Fruit fly (Drosophila melanogaster) whole organism, embryonic: ENCODE measurements around the gene Chro.

Experiments used
- Ada2b ChIP-seq: fragments of 200-800 bp; sonication (Bioruptor generic); IDR thresholded peaks from 2 replicates; pipeline ENCODE4 v1.3.6; 2022; ENCODE audit warnings: missing biosample characterization, missing genetic modification characterization
- Aef1 ChIP-seq: fragments of 200-800 bp; sonication (Bioruptor generic); IDR thresholded peaks from 3 replicates; pipeline ENCODE4 v1.3.6; 2022; ENCODE audit warnings: missing biosample characterization, missing genetic modification characterization
- Atf3 ChIP-seq: fragments of 200-800 bp; sonication (Bioruptor generic); optimal IDR thresholded peaks from 3 replicates; lab custom pipeline; 2016; ENCODE audit warnings: missing biosample characterization, missing genetic modification characterization
- B-H1 ChIP-seq: fragments of 200-800 bp; sonication (Bioruptor generic); IDR thresholded peaks from 3 replicates; pipeline ENCODE4 v1.3.6; 2022; ENCODE audit warnings: missing biosample characterization, missing genetic modification characterization
- B-H2 ChIP-seq: fragments of 200-800 bp; sonication (Bioruptor generic); optimal IDR thresholded peaks from 2 replicates; lab custom pipeline; 2018; ENCODE audit warnings: missing biosample characterization, mild to moderate bottlenecking, missing genetic modification characterization
- BEAF-32 ChIP-seq: fragments of 200-800 bp; sonication (Bioruptor generic); optimal IDR thresholded peaks from 3 replicates; lab custom pipeline; 2017; ENCODE audit warnings: missing biosample characterization, missing genetic modification characterization, mild to moderate bottlenecking, moderate library complexity, missing genetic modification reagents
- C15 ChIP-seq: fragments of 200-800 bp; sonication (Bioruptor generic); IDR thresholded peaks from 3 replicates; pipeline ENCODE4 v1.3.6; 2022; ENCODE audit warnings: missing biosample characterization, missing genetic modification characterization
- CG11456 ChIP-seq: fragments of 200-800 bp; sonication (Bioruptor generic); IDR thresholded peaks from 3 replicates; pipeline ENCODE4 v1.3.6; 2022; ENCODE audit warnings: missing biosample characterization, missing genetic modification characterization
- CG12104 ChIP-seq: fragments of 200-800 bp; sonication (Bioruptor generic); optimal IDR thresholded peaks from 3 replicates; lab custom pipeline; 2016; ENCODE audit warnings: missing biosample characterization, missing genetic modification characterization
- CG1233 ChIP-seq: fragments of 200-800 bp; sonication (Bioruptor generic); optimal IDR thresholded peaks from 4 replicates; lab custom pipeline; 2018; ENCODE audit warnings: missing biosample characterization, mild to moderate bottlenecking, missing genetic modification characterization
- CG12744 ChIP-seq: fragments of 200-800 bp; sonication (Bioruptor generic); optimal IDR thresholded peaks from 2 replicates; lab custom pipeline; 2016; ENCODE audit warnings: missing biosample characterization, missing genetic modification characterization
- CG13775 ChIP-seq: fragments of 200-800 bp; sonication (Bioruptor generic); optimal IDR thresholded peaks from 3 replicates; lab custom pipeline; 2017; ENCODE audit warnings: missing biosample characterization, mild to moderate bottlenecking, missing genetic modification characterization
- CG16779 ChIP-seq: fragments of 200-800 bp; sonication (Bioruptor generic); IDR thresholded peaks from 2 replicates; pipeline ENCODE4 v1.3.6; 2022; ENCODE audit warnings: missing biosample characterization, missing genetic modification characterization
- CG16815 ChIP-seq: fragments of 200-800 bp; sonication (Bioruptor generic); optimal IDR thresholded peaks from 3 replicates; lab custom pipeline; 2017; ENCODE audit warnings: missing biosample characterization, mild to moderate bottlenecking, missing genetic modification characterization
- CG17186 ChIP-seq: fragments of 200-800 bp; sonication (Bioruptor generic); optimal IDR thresholded peaks from 3 replicates; lab custom pipeline; 2017; ENCODE audit warnings: missing biosample characterization, missing genetic modification reagents, missing genetic modification characterization
- CG1832 ChIP-seq: fragments of 200-800 bp; sonication (Bioruptor generic); optimal IDR thresholded peaks from 2 replicates; lab custom pipeline; 2017; ENCODE audit warnings: missing biosample characterization, mild to moderate bottlenecking, missing genetic modification characterization, inconsistent platforms
- CG3163 ChIP-seq: fragments of 200-800 bp; sonication (Bioruptor generic); optimal IDR thresholded peaks from 3 replicates; lab custom pipeline; 2016; ENCODE audit warnings: missing biosample characterization, missing genetic modification characterization
- CG32772 ChIP-seq: fragments of 200-800 bp; sonication (Bioruptor generic); IDR thresholded peaks from 2 replicates; pipeline ENCODE4 v1.3.6; 2022; ENCODE audit warnings: missing biosample characterization, missing genetic modification characterization
- CG33557 ChIP-seq: fragments of 200-800 bp; sonication (Bioruptor generic); optimal IDR thresholded peaks from 2 replicates; lab custom pipeline; 2019; ENCODE audit warnings: missing biosample characterization, mild to moderate bottlenecking, missing genetic modification characterization, moderate library complexity
- CG34224 ChIP-seq: fragments of 200-800 bp; sonication (Bioruptor generic); IDR thresholded peaks from 3 replicates; pipeline ENCODE4 v1.3.6; 2022; ENCODE audit warnings: missing biosample characterization, missing genetic modification characterization; ENCODE audit not compliant: partially characterized antibody
- CG5953 ChIP-seq: fragments of 200-800 bp; sonication (Bioruptor generic); IDR thresholded peaks from 2 replicates; pipeline ENCODE4 v1.3.6; 2022; ENCODE audit warnings: missing biosample characterization, missing genetic modification characterization
- CG6765 ChIP-seq: fragments of 200-800 bp; sonication (Bioruptor generic); optimal IDR thresholded peaks from 3 replicates; lab custom pipeline; 2017; ENCODE audit warnings: missing biosample characterization, mild to moderate bottlenecking, missing genetic modification characterization
- CG6791 ChIP-seq: fragments of 200-800 bp; sonication (Bioruptor generic); IDR thresholded peaks from 3 replicates; pipeline ENCODE4 v1.3.6; 2022; ENCODE audit warnings: missing biosample characterization, missing genetic modification characterization; ENCODE audit not compliant: partially characterized antibody
- CG8281 ChIP-seq: fragments of 200-800 bp; sonication (Bioruptor generic); optimal IDR thresholded peaks from 2 replicates; lab custom pipeline; 2018; ENCODE audit warnings: missing biosample characterization, mild to moderate bottlenecking, missing genetic modification characterization, moderate library complexity
- CG8924 ChIP-seq: fragments of 200-800 bp; optimal IDR thresholded peaks from 3 replicates; lab custom pipeline; 2019; ENCODE audit warnings: missing biosample characterization, mild to moderate bottlenecking, missing genetic modification characterization, moderate library complexity
- CG9932 ChIP-seq: fragments of 200-800 bp; sonication (Bioruptor generic); IDR thresholded peaks from 2 replicates; pipeline ENCODE4 v1.3.6; 2022; ENCODE audit warnings: missing biosample characterization, missing genetic modification characterization
- Camta ChIP-seq: fragments of 200-800 bp; sonication (Bioruptor generic); optimal IDR thresholded peaks from 2 replicates; lab custom pipeline; 2016; ENCODE audit warnings: missing biosample characterization, missing genetic modification characterization
- Doc2 ChIP-seq: fragments of 200-800 bp; sonication (Bioruptor generic); IDR thresholded peaks from 2 replicates; pipeline ENCODE4 v1.3.6; 2022; ENCODE audit warnings: missing biosample characterization, missing genetic modification characterization
- Eip74EF ChIP-seq, 2 experiments: fragments of 200-800 bp in 1 of 2; fragments of >200 bp in 1 of 2; sonication (Bioruptor generic) in 1 of 2; optimal IDR thresholded peaks; 2 replicates each; lab custom pipeline; 2017 to 2019; ENCODE audit warnings: missing biosample characterization in 2 of 2, missing genetic modification characterization in 2 of 2, mild to moderate bottlenecking in 1 of 2, moderate library complexity in 1 of 2
- Fer2 ChIP-seq: fragments of 200-800 bp; sonication (Bioruptor generic); optimal IDR thresholded peaks from 2 replicates; lab custom pipeline; 2018; ENCODE audit warnings: missing biosample characterization, mild to moderate bottlenecking, missing genetic modification characterization, moderate library complexity
- H2.0 ChIP-seq: fragments of 200-800 bp; sonication (Bioruptor generic); IDR thresholded peaks from 2 replicates; pipeline ENCODE4 v1.3.6; 2022; ENCODE audit warnings: missing biosample characterization, missing genetic modification characterization
- HHEX ChIP-seq: fragments of 200-800 bp; sonication (Bioruptor generic); optimal IDR thresholded peaks from 3 replicates; lab custom pipeline; 2017; ENCODE audit warnings: missing biosample characterization, mild to moderate bottlenecking, missing genetic modification characterization, missing genetic modification reagents
- MTF-1 ChIP-seq: fragments of 200-800 bp; sonication (Bioruptor generic); optimal IDR thresholded peaks from 2 replicates; lab custom pipeline; 2018; ENCODE audit warnings: missing biosample characterization, mild to moderate bottlenecking, missing genetic modification characterization, borderline replicate concordance
- Myb ChIP-seq: fragments of 200-800 bp; sonication (Bioruptor generic); optimal IDR thresholded peaks from 2 replicates; lab custom pipeline; 2016; ENCODE audit warnings: missing biosample characterization, missing genetic modification characterization
- Nf-YA ChIP-seq: fragments of 200-800 bp; sonication (Bioruptor generic); IDR thresholded peaks from 2 replicates; pipeline ENCODE4 v1.3.6; 2022; ENCODE audit warnings: missing biosample characterization, missing genetic modification characterization
- Xrp1 ChIP-seq: fragments of 200-800 bp; sonication (Bioruptor generic); IDR thresholded peaks from 2 replicates; pipeline ENCODE4 v1.3.6; 2022; ENCODE audit warnings: missing biosample characterization, missing genetic modification characterization
- ci ChIP-seq: fragments of 200-800 bp; sonication (Bioruptor generic); IDR thresholded peaks from 3 replicates; pipeline ENCODE4 v1.3.6; 2022; ENCODE audit warnings: missing biosample characterization, missing genetic modification characterization
- dan ChIP-seq: fragments of 200-800 bp; sonication (Bioruptor generic); IDR thresholded peaks from 2 replicates; pipeline ENCODE4 v1.3.6; 2022; ENCODE audit warnings: missing biosample characterization, missing genetic modification characterization
- dati ChIP-seq: fragments of 200-800 bp; sonication (Bioruptor generic); IDR thresholded peaks from 2 replicates; pipeline ENCODE4 v1.3.6; 2022; ENCODE audit warnings: missing biosample characterization, missing genetic modification characterization
- ems ChIP-seq: fragments of 200-800 bp; sonication (Bioruptor generic); optimal IDR thresholded peaks from 3 replicates; lab custom pipeline; 2016; ENCODE audit warnings: missing biosample characterization, missing genetic modification characterization
- gcm2 ChIP-seq: fragments of 200-800 bp; sonication (Bioruptor generic); optimal IDR thresholded peaks from 2 replicates; lab custom pipeline; 2016; ENCODE audit warnings: missing biosample characterization, missing genetic modification characterization
- luna ChIP-seq: fragments of 200-800 bp; sonication (Bioruptor generic); optimal IDR thresholded peaks from 2 replicates; lab custom pipeline; 2016; ENCODE audit warnings: missing biosample characterization, missing genetic modification characterization
- nerfin-1 ChIP-seq: fragments of 200-800 bp; sonication (Bioruptor generic); optimal IDR thresholded peaks from 3 replicates; lab custom pipeline; 2019; ENCODE audit warnings: missing biosample characterization, mild to moderate bottlenecking, missing genetic modification characterization, moderate library complexity
- oc ChIP-seq: fragments of 200-800 bp; sonication (Bioruptor generic); optimal IDR thresholded peaks from 2 replicates; lab custom pipeline; 2018; ENCODE audit warnings: missing biosample characterization, mild to moderate bottlenecking, missing genetic modification characterization, moderate library complexity
- onecut ChIP-seq: fragments of 200-800 bp; sonication (Bioruptor generic); IDR thresholded peaks from 2 replicates; pipeline ENCODE4 v1.3.6; 2022; ENCODE audit warnings: missing biosample characterization, missing genetic modification characterization
- peb ChIP-seq: fragments of 200-800 bp; sonication (Bioruptor generic); IDR thresholded peaks from 2 replicates; pipeline ENCODE4 v1.3.6; 2022; ENCODE audit warnings: missing biosample characterization, missing genetic modification characterization
- ranshi ChIP-seq: fragments of 200-800 bp; sonication (Bioruptor generic); IDR thresholded peaks from 2 replicates; pipeline ENCODE4 v1.3.6; 2022; ENCODE audit warnings: missing biosample characterization, missing genetic modification characterization
- schlank ChIP-seq: fragments of 200-800 bp; sonication (Bioruptor generic); optimal IDR thresholded peaks from 2 replicates; lab custom pipeline; 2018; ENCODE audit warnings: missing biosample characterization, mild to moderate bottlenecking, missing genetic modification characterization
- sens-2 ChIP-seq: fragments of 200-800 bp; sonication (Bioruptor generic); IDR thresholded peaks from 2 replicates; pipeline ENCODE4 v1.3.6; 2022; ENCODE audit warnings: missing biosample characterization, missing genetic modification characterization
- tna ChIP-seq: fragments of 200-800 bp; sonication (Bioruptor generic); IDR thresholded peaks from 2 replicates; pipeline ENCODE4 v1.3.6; 2022; ENCODE audit warnings: missing biosample characterization, missing genetic modification characterization; ENCODE audit not compliant: partially characterized antibody
- trh ChIP-seq: fragments of 200-800 bp; sonication (Bioruptor generic); optimal IDR thresholded peaks from 2 replicates; lab custom pipeline; 2016; ENCODE audit warnings: missing biosample characterization, missing genetic modification characterization
- twi ChIP-seq: fragments of 200-800 bp; optimal IDR thresholded peaks from 2 replicates; lab custom pipeline; 2019; ENCODE audit warnings: missing biosample characterization, mild to moderate bottlenecking, missing genetic modification characterization, moderate library complexity

Chro gene

DNA sequence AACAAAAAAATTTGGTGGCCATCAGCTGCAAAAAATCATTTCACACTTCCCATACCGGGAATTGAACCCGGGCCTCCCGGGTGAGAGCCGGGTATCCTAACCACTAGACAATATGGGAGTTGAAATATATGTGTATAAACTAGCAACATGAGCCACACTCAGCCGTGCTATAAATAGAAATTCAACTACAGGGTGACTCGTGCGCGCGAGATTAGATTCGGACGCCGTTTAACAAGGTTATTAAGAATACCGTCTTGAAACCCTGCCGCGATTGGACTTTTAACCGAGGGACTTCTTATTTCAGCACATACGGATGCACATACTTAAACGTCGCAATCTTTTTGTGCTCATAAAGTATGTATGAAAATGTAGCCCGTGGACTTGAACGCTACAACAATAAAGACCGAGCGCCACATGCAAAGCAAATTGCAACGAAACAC is 31.1 kb downstream of the Chro start (continued):
- TF ChIP-seq CG16815 (GFP tag; lab: Kevin White, UChicago) (no peak), Aef1 (GFP tag; lab: Robert Waterston, UW) (no peak), CG8924 (no peak), CG32772 (GFP tag; lab: Robert Waterston, UW) (no peak), CG34224 (GFP tag; lab: Robert Waterston, UW) (peak; percentile 70; the same call in 2 of the 3 replicates), CG3163 (GFP tag; lab: Kevin White, UChicago) (no peak), CG17186 (no peak), CG1233 (no peak), Myb (GFP tag; lab: Kevin White, UChicago) (no peak), CG6791 (GFP tag; lab: Robert Waterston, UW) (peak; percentile 98), CG16779 (no peak), ci (peak; percentile 21; the same call in 1 of the 3 replicates), CG33557 (GFP tag; lab: Kevin White, UChicago) (no peak), gcm2 (GFP tag; lab: Kevin White, UChicago) (no peak), dati (GFP tag; lab: Robert Waterston, UW) (no peak), CG9932 (GFP tag; lab: Robert Waterston, UW) (no peak), dan (GFP tag; lab: Robert Waterston, UW) (no peak), sens-2 (GFP tag; lab: Robert Waterston, UW) (no peak), CG1832 (GFP tag; lab: Kevin White, UChicago) (no peak), Eip74EF (GFP tag; optimal IDR thresholded peaks at IDR 0.05; lab: Kevin White, UChicago) (no peak), trh (no peak), BEAF-32 (no peak), CG6765 (GFP tag; lab: Kevin White, UChicago) (no peak), Fer2 (tag; lab: Kevin White, UChicago) (no peak), schlank (tag; lab: Kevin White, UChicago) (no peak), Atf3 (GFP tag; lab: Kevin White, UChicago) (no peak), CG13775 (GFP tag; lab: Kevin White, UChicago) (no peak), peb (GFP tag; lab: Robert Waterston, UW) (no peak), CG12104 (GFP tag; lab: Kevin White, UChicago) (no peak), luna (GFP tag; lab: Kevin White, UChicago) (no peak), tna (GFP tag; lab: Robert Waterston, UW) (peak; percentile 94), Xrp1 (GFP tag; lab: Robert Waterston, UW) (0 out of 2 replicates have a peak, but pooled peaks have one; percentile 11), oc (tag; lab: Kevin White, UChicago) (no peak), Nf-YA (GFP tag; lab: Robert Waterston, UW) (no peak), CG8281 (tag; lab: Kevin White, UChicago) (no peak), CG12744 (GFP tag; lab: Kevin White, UChicago) (no peak), MTF-1 (no peak), nerfin-1 (tag; lab: Kevin White, UChicago) (no peak), Doc2 (GFP tag; lab: Robert Waterston, UW) (no peak), B-H2 (no peak), B-H1 (GFP tag; lab: Robert Waterston, UW) (no peak; the same call in 2 of the 3 replicates), H2.0 (GFP tag; lab: Robert Waterston, UW) (no peak), C15 (GFP tag; lab: Robert Waterston, UW) (no peak), ranshi (GFP tag; lab: Robert Waterston, UW) (no peak; the same call in 1 of the 2 replicates), onecut (GFP tag; lab: Robert Waterston, UW) (no peak), CG11456 (GFP tag; lab: Robert Waterston, UW) (no peak), Ada2b (GFP tag; lab: Robert Waterston, UW) (no peak), HHEX (peak; percentile 31), CG5953 (GFP tag; lab: Robert Waterston, UW) (no peak), Camta (GFP tag; lab: Kevin White, UChicago) (no peak), ems (GFP tag; lab: Kevin White, UChicago) (no peak), twi (tag; lab: Kevin White, UChicago) (no peak)
